Worm (Caenorhabditis elegans): ENCODE measurements around the gene lat-2.

lat-2 gene

DNA sequence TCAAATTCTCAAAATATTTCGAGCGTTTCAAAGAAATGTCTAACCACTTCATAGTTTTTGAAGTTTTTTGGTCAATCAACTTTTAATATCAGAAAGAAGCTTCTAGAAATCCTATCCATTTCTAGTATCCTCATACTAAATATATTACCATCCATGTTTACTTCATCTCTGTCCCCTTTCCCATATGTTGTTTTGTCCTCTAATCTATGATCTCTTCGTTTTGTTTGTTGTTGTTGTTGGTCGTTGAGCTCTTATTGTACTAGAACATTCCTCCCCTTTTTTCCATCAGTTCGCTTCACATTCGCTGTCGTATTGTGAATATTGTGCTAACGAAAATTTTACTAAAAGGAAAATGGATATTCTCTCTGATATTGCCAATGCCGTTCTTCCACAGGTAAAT is 58.5 kb downstream of the lat-2 start, which contains the start of gene sod-5:
Gene sod-5, plus strand, starts transcription at position 301 of the 400 bp plus-strand sequence.
- TF ChIP-seq mab-5 (tag; optimal IDR thresholded peaks at IDR 0.05) (no peak), elt-1 (tag; optimal IDR thresholded peaks at IDR 0.05) (no peak), nhr-23 (tag; optimal IDR thresholded peaks at IDR 0.05) (no peak), nhr-129 (tag; optimal IDR thresholded peaks at IDR 0.05) (no peak), blmp-1 (tag; optimal IDR thresholded peaks at IDR 0.05; ENCODE audit: insufficient read depth) (no peak), unc-62 (GFP tag; optimal IDR thresholded peaks at IDR 0.05) (no peak), nhr-77 (tag; optimal IDR thresholded peaks at IDR 0.05) (no peak), C34F6.9 (tag; optimal IDR thresholded peaks at IDR 0.05) (no peak), sma-9 (GFP tag; optimal IDR thresholded peaks at IDR 0.05) (no peak), sma-9 (tag; optimal IDR thresholded peaks at IDR 0.05) (no peak), nhr-21 (tag; optimal IDR thresholded peaks at IDR 0.05) (no peak), skn-1 (tag; optimal IDR thresholded peaks at IDR 0.05) (no peak), ceh-82 (tag; optimal IDR thresholded peaks at IDR 0.05) (no peak), unc-39 (tag; optimal IDR thresholded peaks at IDR 0.05) (no peak), elt-3 (tag; optimal IDR thresholded peaks at IDR 0.05) (no peak), lin-13 (GFP tag; optimal IDR thresholded peaks at IDR 0.05) (no peak)

Measured in whole organism, L2 larva.